Worm (Caenorhabditis elegans) whole organism, early embryonic: ENCODE results near the gene tat-4.

Source experiments
- B0310.2 ChIP-seq: sonication (generic microtip); optimal IDR thresholded peaks from 2 replicates; lab custom pipeline; 2016; ENCODE audit warnings: mild to moderate bottlenecking, missing genetic modification characterization, missing compliant biosample characterization
- F13C5.2 ChIP-seq: sonication (generic microtip); optimal IDR thresholded peaks from 2 replicates; lab custom pipeline; 2017; ENCODE audit warnings: mild to moderate bottlenecking, missing genetic modification characterization, inconsistent platforms, missing compliant biosample characterization
- aly-1 ChIP-seq: sonication (generic microtip); optimal IDR thresholded peaks from 2 replicates; lab custom pipeline; 2016; ENCODE audit warnings: missing genetic modification characterization, missing compliant biosample characterization
- ama-1 ChIP-seq: fragments of 150-350 bp; optimal IDR thresholded peaks from 2 replicates; lab custom pipeline; 2014
- ceh-13 ChIP-seq: fragments of 200-800 bp; sonication (Bioruptor generic); optimal IDR thresholded peaks from 2 replicates; lab custom pipeline; 2018; ENCODE audit warnings: mild to moderate bottlenecking, missing genetic modification characterization, missing compliant biosample characterization
- ceh-36 ChIP-seq: sonication (generic microtip); optimal IDR thresholded peaks from 2 replicates; lab custom pipeline; 2016; ENCODE audit warnings: missing genetic modification characterization, inconsistent platforms, missing compliant biosample characterization
- ets-7 ChIP-seq: sonication (generic microtip); optimal IDR thresholded peaks from 2 replicates; lab custom pipeline; 2016; ENCODE audit warnings: missing genotype, missing genetic modification characterization, missing compliant biosample characterization
- flt-1 ChIP-seq: fragments of 200-800 bp; sonication (Bioruptor generic); IDR thresholded peaks from 2 replicates; pipeline ENCODE4 v1.3.6; 2022; ENCODE audit warnings: missing genetic modification characterization, missing compliant biosample characterization
- hmbx-1 ChIP-seq: sonication (generic microtip); optimal IDR thresholded peaks from 2 replicates; lab custom pipeline; 2016; ENCODE audit warnings: mild to moderate bottlenecking, missing genetic modification characterization, missing compliant biosample characterization
- hmg-4 ChIP-seq: fragments of 200-800 bp; sonication (Bioruptor generic); optimal IDR thresholded peaks from 2 replicates; lab custom pipeline; 2018; ENCODE audit warnings: mild to moderate bottlenecking, missing genetic modification characterization, missing compliant biosample characterization
- hnd-1 ChIP-seq: sonication (generic microtip); optimal IDR thresholded peaks from 2 replicates; lab custom pipeline; 2016; ENCODE audit warnings: missing genetic modification characterization, missing compliant biosample characterization
- pes-1 ChIP-seq: fragments of 200-800 bp; sonication (Bioruptor generic); IDR thresholded peaks from 2 replicates; pipeline ENCODE4 v1.3.6; 2022; ENCODE audit warnings: missing genetic modification reagents, missing genetic modification characterization, missing compliant biosample characterization
- scrt-1 ChIP-seq: fragments of 200-800 bp; sonication (Bioruptor generic); IDR thresholded peaks from 2 replicates; pipeline ENCODE4 v1.3.6; 2022; ENCODE audit warnings: missing genetic modification characterization, missing compliant biosample characterization
- sea-1 ChIP-seq: fragments of 200-800 bp; sonication (Bioruptor generic); conservative IDR thresholded peaks from 2 replicates; pipeline ENCODE4 v1.3.6; 2022; ENCODE audit warnings: missing genetic modification characterization, missing compliant biosample characterization
- tbx-11 ChIP-seq: fragments of 200-800 bp; sonication (Bioruptor generic); IDR thresholded peaks from 2 replicates; pipeline ENCODE4 v1.3.6; 2022; ENCODE audit warnings: missing genetic modification characterization, missing compliant biosample characterization
- tbx-37 ChIP-seq: fragments of 200-800 bp; sonication (Bioruptor generic); conservative IDR thresholded peaks from 2 replicates; pipeline ENCODE4 v1.3.6; 2022; ENCODE audit warnings: missing genetic modification reagents, missing genetic modification characterization, missing compliant biosample characterization
- tra-4 ChIP-seq: sonication (generic microtip); optimal IDR thresholded peaks from 2 replicates; lab custom pipeline; 2017; ENCODE audit warnings: missing genetic modification characterization, missing compliant biosample characterization

The tat-4 gene

DNA sequence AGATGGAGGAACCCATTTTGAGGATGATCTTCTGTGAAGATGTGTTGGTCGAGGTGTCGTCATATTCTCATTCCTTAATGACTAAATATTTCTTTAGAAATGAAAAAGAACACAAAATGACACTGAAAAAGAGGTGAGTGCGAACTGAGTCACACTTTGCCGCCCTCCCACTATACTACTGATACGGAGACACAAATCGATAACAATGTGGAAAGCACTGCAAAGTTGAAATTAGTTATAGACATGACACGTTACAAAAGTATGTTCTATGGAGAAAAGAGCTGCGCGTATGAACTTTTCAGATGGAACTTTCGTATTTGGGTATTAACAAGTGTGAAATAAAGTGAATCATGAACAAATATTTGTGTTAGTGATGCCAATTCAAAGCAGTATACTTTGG is at the start of gene tat-4:
TSS of gene tat-4 (minus strand) at position 117 of the 400 bp plus-strand sequence.
- no peak for TF ChIP-seq pes-1
- TF ChIP-seq ama-1 (lab: Kevin White, UChicago), result no peak
- no peak for TF ChIP-seq ceh-36
- no peak for TF ChIP-seq aly-1 (tag; lab: Kevin White, UChicago)
- no peak for TF ChIP-seq ets-7 (tag; lab: Kevin White, UChicago)
- TF ChIP-seq scrt-1 (GFP tag; lab: Robert Waterston, UW), result no peak
- no peak for TF ChIP-seq B0310.2 (tag; lab: Kevin White, UChicago)

DNA sequence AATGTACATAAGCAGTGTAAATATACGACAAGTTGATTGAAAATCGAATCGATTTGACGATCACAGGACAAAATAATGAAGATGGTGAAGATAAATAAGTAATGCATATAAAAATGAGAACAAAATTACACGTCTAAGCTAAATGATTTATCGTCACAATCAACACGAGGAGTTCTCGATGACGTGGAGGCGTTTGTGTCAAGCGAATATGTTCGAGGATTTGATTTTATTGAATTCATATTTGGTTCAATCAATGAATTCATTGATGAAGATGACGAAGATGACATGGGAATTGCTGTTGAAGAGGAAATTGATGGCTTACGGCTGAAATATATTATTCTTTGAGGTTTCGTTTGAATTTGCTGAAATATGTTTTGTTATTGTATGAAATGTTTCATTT is 48.4 kb upstream of the tat-4 start, which contains the start of gene nyn-3:
TSS of gene nyn-3 (minus strand) at position 101 of the 400 bp plus-strand sequence.
- no peak for TF ChIP-seq aly-1 (tag; lab: Kevin White, UChicago)
- TF ChIP-seq ceh-13 (GFP tag; lab: Kevin White, UChicago), result no peak
- TF ChIP-seq pes-1, result no peak
- no peak for TF ChIP-seq ets-7 (tag; lab: Kevin White, UChicago)
- no peak for TF ChIP-seq tbx-11 (GFP tag; lab: Robert Waterston, UW)
- TF ChIP-seq tra-4, result no peak

DNA sequence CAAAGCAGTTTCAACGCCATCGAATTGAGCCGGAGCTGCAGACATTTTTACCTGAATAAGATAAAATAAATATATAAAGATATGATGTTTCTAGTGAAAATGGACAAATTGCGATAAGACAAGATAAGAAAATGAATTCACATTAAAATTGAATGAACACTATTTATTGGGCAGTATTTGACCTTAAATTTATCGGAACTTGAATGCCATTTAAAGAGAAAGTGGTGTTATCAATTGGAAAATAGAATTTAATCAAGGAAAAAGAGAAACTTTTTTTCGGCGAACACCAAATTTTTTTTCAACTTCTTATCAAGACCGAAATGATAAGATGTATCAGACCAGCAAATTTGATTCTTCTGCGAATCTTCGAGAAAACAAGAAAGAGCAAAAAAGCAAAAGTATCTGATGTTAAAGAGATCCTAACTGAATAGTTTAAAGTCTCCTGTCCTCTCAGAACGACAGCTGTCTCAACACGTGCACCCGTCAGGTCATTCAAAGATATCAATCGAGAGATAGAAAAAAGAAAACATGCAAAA is 46.0 kb upstream of the tat-4 start, which contains the start of gene upb-1:
TSS of gene upb-1 (minus strand) at position 51 of the 536 bp plus-strand sequence.
- TF ChIP-seq tbx-11 (GFP tag; lab: Robert Waterston, UW) (no peak), tbx-37 (no peak), hnd-1 (tag; lab: Kevin White, UChicago) (no peak), pes-1 (no peak), sea-1 (GFP tag; lab: Robert Waterston, UW) (no peak), aly-1 (tag; lab: Kevin White, UChicago) (no peak), flt-1 (GFP tag; lab: Robert Waterston, UW) (no peak), ceh-36 (no peak), tra-4 (no peak)

DNA sequence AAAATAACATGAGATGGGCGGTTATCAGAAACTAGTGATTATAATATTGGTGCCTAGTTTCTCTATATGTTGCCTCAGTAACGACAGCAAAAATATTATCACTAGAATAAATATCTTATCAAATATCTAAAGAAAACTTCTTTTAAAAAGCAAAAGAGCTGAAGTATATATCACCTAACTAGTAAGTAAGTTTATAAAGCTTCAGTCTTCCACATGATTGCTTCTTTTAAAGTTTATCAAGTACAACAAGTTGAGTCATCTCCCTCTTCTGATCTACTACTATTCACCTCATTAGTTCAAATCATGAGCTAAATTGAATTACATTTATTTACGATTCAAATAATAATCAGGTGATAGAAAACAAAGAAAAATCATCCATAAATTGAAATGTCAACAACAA is 44.0 kb upstream of the tat-4 start:
- TF ChIP-seq tra-4 (no peak), scrt-1 (GFP tag; lab: Robert Waterston, UW) (no peak), pes-1 (no peak), ceh-13 (GFP tag; lab: Kevin White, UChicago) (no peak), hnd-1 (tag; lab: Kevin White, UChicago) (no peak), tbx-37 (no peak)

DNA sequence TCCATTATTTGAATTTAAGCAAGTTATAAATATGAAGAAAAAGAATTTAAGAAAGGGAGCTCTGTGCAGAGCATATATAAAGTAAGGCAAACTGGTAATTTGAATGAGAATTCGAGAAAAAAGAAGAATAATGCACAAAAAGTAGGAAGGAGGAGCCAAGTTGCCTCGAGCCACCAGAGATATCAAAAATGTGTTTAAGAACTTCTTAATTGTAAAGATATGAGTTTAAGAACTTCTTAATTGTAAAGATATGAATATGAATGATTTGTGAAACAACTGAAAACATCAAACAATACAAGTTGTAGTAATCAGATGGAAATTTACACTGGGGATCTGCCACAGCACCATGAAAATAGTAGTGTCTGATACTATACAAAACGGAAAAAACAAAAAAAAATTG is 42.8 kb upstream of the tat-4 start, which contains the start of gene F13H8.6:
TSS of gene F13H8.6 (minus strand) at position 101 of the 400 bp plus-strand sequence.
- TF ChIP-seq ceh-13 (GFP tag; lab: Kevin White, UChicago) (no peak), scrt-1 (GFP tag; lab: Robert Waterston, UW) (no peak), ets-7 (tag; lab: Kevin White, UChicago) (no peak), F13C5.2 (tag; lab: Kevin White, UChicago) (no peak), tbx-11 (GFP tag; lab: Robert Waterston, UW) (no peak)

DNA sequence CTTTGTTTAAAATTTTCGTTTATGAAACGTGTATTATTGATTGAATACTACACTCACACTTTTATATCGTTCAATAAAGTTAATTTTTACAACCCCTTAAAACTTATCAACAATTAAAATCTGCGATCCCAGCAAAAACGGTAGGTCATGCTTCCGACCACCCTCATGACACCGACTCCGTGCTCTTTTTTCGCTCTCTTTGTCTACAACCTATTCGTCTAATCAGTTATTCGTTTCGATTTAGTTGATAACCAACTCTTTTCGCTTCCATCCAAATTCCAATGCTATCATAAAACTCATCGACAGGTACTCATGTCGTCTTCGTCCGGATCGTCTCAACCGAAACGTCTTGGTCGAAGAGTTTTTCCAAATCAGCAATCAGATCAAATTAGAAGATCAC is 39.0 kb upstream of the tat-4 start, which contains the start of gene F13H8.1:
TSS of gene F13H8.1 (plus strand) at position 311 of the 400 bp plus-strand sequence.
- no peak for TF ChIP-seq hmg-4 (GFP tag; lab: Kevin White, UChicago)
- TF ChIP-seq ama-1 (lab: Kevin White, UChicago), result no peak
- no peak for TF ChIP-seq F13C5.2 (tag; lab: Kevin White, UChicago)
- TF ChIP-seq aly-1 (tag; lab: Kevin White, UChicago), result no peak
- no peak for TF ChIP-seq tbx-37
- no peak for TF ChIP-seq tbx-11 (GFP tag; lab: Robert Waterston, UW)
- no peak for TF ChIP-seq hnd-1 (tag; lab: Kevin White, UChicago)
- no peak for TF ChIP-seq B0310.2 (tag; lab: Kevin White, UChicago)
- TF ChIP-seq tra-4, result no peak
- no peak for TF ChIP-seq ceh-13 (GFP tag; lab: Kevin White, UChicago)
- TF ChIP-seq hmbx-1 (tag; lab: Kevin White, UChicago), result no peak
- TF ChIP-seq pes-1, result no peak
- TF ChIP-seq ceh-36, result no peak
- no peak for TF ChIP-seq sea-1 (GFP tag; lab: Robert Waterston, UW)
- TF ChIP-seq ets-7 (tag; lab: Kevin White, UChicago), result no peak
- no peak for TF ChIP-seq flt-1 (GFP tag; lab: Robert Waterston, UW)
- no peak for TF ChIP-seq scrt-1 (GFP tag; lab: Robert Waterston, UW)

DNA sequence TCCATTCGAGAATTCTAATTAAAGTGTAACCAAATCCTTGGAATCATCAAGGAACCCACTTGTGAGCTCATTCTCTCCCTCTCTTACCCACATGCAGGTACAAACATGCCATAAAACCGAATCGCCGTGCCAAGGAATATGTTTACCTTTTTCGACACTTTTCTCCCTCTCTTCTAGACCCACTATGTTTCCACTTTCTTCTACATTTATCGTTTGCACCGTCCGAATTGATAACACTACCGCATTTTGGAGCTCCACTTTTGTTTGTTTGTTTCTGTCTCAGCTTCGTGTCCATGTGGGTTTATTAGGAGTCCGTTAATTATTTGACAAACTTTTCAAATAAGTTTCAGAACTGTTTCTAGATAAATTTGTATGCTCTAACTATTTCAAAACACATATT is 37.8 kb upstream of the tat-4 start:
- TF ChIP-seq tbx-37, result no peak

DNA sequence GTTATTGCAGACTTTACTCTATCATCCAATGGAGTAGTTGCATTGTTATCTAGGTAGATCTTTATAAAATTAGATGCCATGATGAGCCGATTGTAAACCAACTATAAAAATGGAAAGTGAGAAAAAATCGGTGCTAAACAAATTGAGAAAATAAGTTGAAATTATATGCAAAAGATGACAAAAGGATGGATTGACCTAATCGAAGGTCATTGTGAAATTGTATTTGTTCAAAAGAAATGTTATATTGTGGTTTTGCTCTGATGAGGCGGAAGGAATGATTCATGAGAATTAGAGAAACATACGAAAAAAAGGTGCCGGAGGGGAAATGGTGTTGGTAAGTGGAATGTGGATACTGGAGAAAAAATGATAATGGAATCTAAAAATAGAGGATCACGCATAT is 36.9 kb upstream of the tat-4 start, which contains the start of gene scly-1:
TSS of gene scly-1 (minus strand) at position 101 of the 400 bp plus-strand sequence.
- TF ChIP-seq F13C5.2 (tag; lab: Kevin White, UChicago) (no peak), tbx-11 (GFP tag; lab: Robert Waterston, UW) (no peak), ceh-36 (no peak), sea-1 (GFP tag; lab: Robert Waterston, UW) (no peak), B0310.2 (tag; lab: Kevin White, UChicago) (no peak), ceh-13 (GFP tag; lab: Kevin White, UChicago) (no peak), flt-1 (GFP tag; lab: Robert Waterston, UW) (no peak), ets-7 (tag; lab: Kevin White, UChicago) (no peak), pes-1 (no peak), tra-4 (no peak), hmg-4 (GFP tag; lab: Kevin White, UChicago) (no peak), hnd-1 (tag; lab: Kevin White, UChicago) (no peak), aly-1 (tag; lab: Kevin White, UChicago) (no peak)
